Fruit fly (Drosophila melanogaster) whole organism, embryonic: ENCODE results near the gene CG8236.
A peak's percentile ranks its signal among the peaks of the same experiment; 100 is the strongest.

Experiments used
- ATbp ChIP-seq: fragments of 200-800 bp; sonication (Bioruptor generic); optimal IDR thresholded peaks from 2 replicates; lab custom pipeline; 2017; ENCODE audit warnings: missing biosample characterization, mild to moderate bottlenecking, missing genetic modification characterization, missing genetic modification reagents
- B-H2 ChIP-seq: fragments of 200-800 bp; sonication (Bioruptor generic); optimal IDR thresholded peaks from 2 replicates; lab custom pipeline; 2018; ENCODE audit warnings: missing biosample characterization, mild to moderate bottlenecking, missing genetic modification characterization
- Bdp1 ChIP-seq: fragments of 200-800 bp; sonication (Bioruptor generic); optimal IDR thresholded peaks from 3 replicates; lab custom pipeline; 2016; ENCODE audit warnings: missing biosample characterization, missing genetic modification characterization
- BtbVII ChIP-seq: fragments of 200-800 bp; sonication (Bioruptor generic); optimal IDR thresholded peaks from 3 replicates; lab custom pipeline; 2017; ENCODE audit warnings: missing biosample characterization, mild to moderate bottlenecking, missing genetic modification characterization
- CG10209 ChIP-seq: fragments of 200-800 bp; sonication (Bioruptor generic); optimal IDR thresholded peaks from 3 replicates; lab custom pipeline; 2017; ENCODE audit warnings: missing biosample characterization, mild to moderate bottlenecking, missing genetic modification characterization, missing genetic modification reagents
- CG10267 ChIP-seq: fragments of 200-800 bp; sonication (Bioruptor generic); optimal IDR thresholded peaks from 2 replicates; lab custom pipeline; 2018; ENCODE audit warnings: missing biosample characterization, mild to moderate bottlenecking, missing genetic modification characterization, moderate library complexity
- CG12155 ChIP-seq: fragments of 200-800 bp; sonication (Bioruptor generic); optimal IDR thresholded peaks from 3 replicates; lab custom pipeline; 2016; ENCODE audit warnings: missing biosample characterization, missing genetic modification characterization
- CG12219 ChIP-seq: fragments of 200-800 bp; sonication (Bioruptor generic); optimal IDR thresholded peaks from 3 replicates; lab custom pipeline; 2018; ENCODE audit warnings: missing biosample characterization, mild to moderate bottlenecking, missing genetic modification characterization
- CG1233 ChIP-seq: fragments of 200-800 bp; sonication (Bioruptor generic); optimal IDR thresholded peaks from 4 replicates; lab custom pipeline; 2018; ENCODE audit warnings: missing biosample characterization, mild to moderate bottlenecking, missing genetic modification characterization
- CG15514 ChIP-seq: fragments of 200-800 bp; sonication (Bioruptor generic); optimal IDR thresholded peaks from 3 replicates; lab custom pipeline; 2017; ENCODE audit warnings: missing biosample characterization, missing genetic modification characterization, mild to moderate bottlenecking, moderate library complexity, missing genetic modification reagents
- CG17186 ChIP-seq: fragments of 200-800 bp; sonication (Bioruptor generic); optimal IDR thresholded peaks from 3 replicates; lab custom pipeline; 2017; ENCODE audit warnings: missing biosample characterization, missing genetic modification reagents, missing genetic modification characterization
- CG17612 ChIP-seq: fragments of 200-800 bp; sonication (Bioruptor generic); IDR thresholded peaks from 2 replicates; pipeline ENCODE4 v1.3.6; 2022; ENCODE audit warnings: missing biosample characterization, missing genetic modification characterization
- CG18599 ChIP-seq: fragments of 200-800 bp; sonication (Bioruptor generic); optimal IDR thresholded peaks from 3 replicates; lab custom pipeline; 2017; ENCODE audit warnings: missing biosample characterization, missing genetic modification characterization, mild to moderate bottlenecking, moderate library complexity, missing genetic modification reagents
- CG32532 ChIP-seq: fragments of 200-800 bp; sonication (Bioruptor generic); IDR thresholded peaks from 2 replicates; pipeline ENCODE4 v1.3.6; 2022; ENCODE audit warnings: missing biosample characterization, missing genetic modification characterization
- CG33557 ChIP-seq: fragments of 200-800 bp; sonication (Bioruptor generic); optimal IDR thresholded peaks from 2 replicates; lab custom pipeline; 2019; ENCODE audit warnings: missing biosample characterization, mild to moderate bottlenecking, missing genetic modification characterization, moderate library complexity
- CG34376 ChIP-seq: fragments of 200-800 bp; sonication (Bioruptor generic); optimal IDR thresholded peaks from 2 replicates; lab custom pipeline; 2018; ENCODE audit warnings: missing biosample characterization, mild to moderate bottlenecking, missing genetic modification characterization
- CG4730 ChIP-seq: fragments of 200-800 bp; sonication (Bioruptor generic); IDR thresholded peaks from 2 replicates; pipeline ENCODE4 v1.3.6; 2022; ENCODE audit warnings: missing biosample characterization, missing genetic modification characterization
- CG6683 ChIP-seq: fragments of 200-800 bp; sonication (Bioruptor generic); optimal IDR thresholded peaks from 2 replicates; lab custom pipeline; 2017; ENCODE audit warnings: missing biosample characterization, mild to moderate bottlenecking, missing genetic modification characterization, missing genetic modification reagents
- CG6765 ChIP-seq: fragments of 200-800 bp; sonication (Bioruptor generic); optimal IDR thresholded peaks from 3 replicates; lab custom pipeline; 2017; ENCODE audit warnings: missing biosample characterization, mild to moderate bottlenecking, missing genetic modification characterization
- CG8944 ChIP-seq: fragments of 200-800 bp; sonication (Bioruptor generic); optimal IDR thresholded peaks from 3 replicates; lab custom pipeline; 2016; ENCODE audit warnings: missing biosample characterization, missing genetic modification characterization
- CG9609 ChIP-seq: fragments of 200-800 bp; sonication (Bioruptor generic); optimal IDR thresholded peaks from 3 replicates; lab custom pipeline; 2016; ENCODE audit warnings: missing biosample characterization, missing genetic modification characterization
- Chrac-16 ChIP-seq: fragments of 200-800 bp; sonication (Bioruptor generic); optimal IDR thresholded peaks from 3 replicates; lab custom pipeline; 2016; ENCODE audit warnings: missing biosample characterization, missing genetic modification characterization
- Deaf1 ChIP-seq: fragments of 200-800 bp; optimal IDR thresholded peaks from 3 replicates; lab custom pipeline; 2019; ENCODE audit warnings: missing biosample characterization, mild to moderate bottlenecking, missing genetic modification characterization, moderate library complexity
- Dp ChIP-seq: fragments of 200-800 bp; sonication (Bioruptor generic); optimal IDR thresholded peaks from 2 replicates; lab custom pipeline; 2018; ENCODE audit warnings: missing biosample characterization, mild to moderate bottlenecking, missing genetic modification characterization, moderate library complexity
- Hr3 ChIP-seq: fragments of 200-800 bp; sonication (Bioruptor generic); optimal IDR thresholded peaks from 3 replicates; lab custom pipeline; 2016; ENCODE audit warnings: missing biosample characterization, missing genetic modification characterization
- Lhr ChIP-seq: fragments of 200-800 bp; sonication (Bioruptor generic); optimal IDR thresholded peaks from 3 replicates; lab custom pipeline; 2017; ENCODE audit warnings: mild to moderate bottlenecking, missing biosample characterization, missing genetic modification reagents, missing genetic modification characterization
- MTF-1 ChIP-seq: fragments of 200-800 bp; sonication (Bioruptor generic); optimal IDR thresholded peaks from 2 replicates; lab custom pipeline; 2018; ENCODE audit warnings: missing biosample characterization, mild to moderate bottlenecking, missing genetic modification characterization, borderline replicate concordance
- NC2β ChIP-seq: fragments of 200-800 bp; sonication (Bioruptor generic); optimal IDR thresholded peaks from 2 replicates; lab custom pipeline; 2016; ENCODE audit warnings: missing biosample characterization, missing genetic modification characterization
- Opbp ChIP-seq: fragments of 200-800 bp; sonication (Bioruptor generic); IDR thresholded peaks from 3 replicates; pipeline ENCODE4 v1.3.6; 2022; ENCODE audit warnings: missing biosample characterization, missing genetic modification characterization; ENCODE audit not compliant: partially characterized antibody
- Side ChIP-seq: fragments of 200-800 bp; sonication (Bioruptor generic); optimal IDR thresholded peaks from 2 replicates; lab custom pipeline; 2016; ENCODE audit warnings: missing biosample characterization, missing genetic modification characterization
- Usf ChIP-seq: fragments of 200-800 bp; sonication (Bioruptor generic); optimal IDR thresholded peaks from 2 replicates; lab custom pipeline; 2017; ENCODE audit warnings: missing genotype, missing biosample characterization, missing genetic modification characterization
- da ChIP-seq: fragments of 200-800 bp; sonication (Bioruptor generic); optimal IDR thresholded peaks from 2 replicates; lab custom pipeline; 2016; ENCODE audit warnings: missing biosample characterization, missing genetic modification characterization
- dati ChIP-seq: fragments of 200-800 bp; sonication (Bioruptor generic); IDR thresholded peaks from 2 replicates; pipeline ENCODE4 v1.3.6; 2022; ENCODE audit warnings: missing biosample characterization, missing genetic modification characterization
- fd102C ChIP-seq: fragments of 200-800 bp; sonication (Bioruptor generic); optimal IDR thresholded peaks from 2 replicates; lab custom pipeline; 2018; ENCODE audit warnings: missing biosample characterization, mild to moderate bottlenecking, missing genetic modification characterization, moderate library complexity
- fd3F ChIP-seq: fragments of 200-800 bp; sonication (Bioruptor generic); optimal IDR thresholded peaks from 2 replicates; lab custom pipeline; 2018; ENCODE audit warnings: missing biosample characterization, mild to moderate bottlenecking, missing genetic modification characterization, moderate library complexity
- gfzf ChIP-seq: fragments of 200-800 bp; sonication (Bioruptor generic); optimal IDR thresholded peaks from 2 replicates; lab custom pipeline; 2016; ENCODE audit warnings: missing biosample characterization, mild to moderate bottlenecking, missing genetic modification characterization, moderate library complexity
- kni ChIP-seq: fragments of 200-800 bp; sonication (Bioruptor generic); optimal IDR thresholded peaks from 3 replicates; lab custom pipeline; 2017; ENCODE audit warnings: mild to moderate bottlenecking, missing biosample characterization, missing genetic modification reagents, missing genetic modification characterization
- lilli ChIP-seq: fragments of 200-800 bp; sonication (Bioruptor generic); optimal IDR thresholded peaks from 3 replicates; lab custom pipeline; 2016; ENCODE audit warnings: missing biosample characterization, missing genetic modification characterization
- maf-S ChIP-seq: fragments of 200-800 bp; sonication (Bioruptor generic); optimal IDR thresholded peaks from 2 replicates; lab custom pipeline; 2016; ENCODE audit warnings: missing biosample characterization, missing genetic modification characterization
- mld ChIP-seq: fragments of 200-800 bp; sonication (Bioruptor generic); IDR thresholded peaks from 3 replicates; pipeline ENCODE4 v1.3.6; 2022; ENCODE audit warnings: missing biosample characterization, missing genetic modification characterization; ENCODE audit not compliant: partially characterized antibody
- nerfin-2 ChIP-seq: fragments of 200-800 bp; sonication (Bioruptor generic); IDR thresholded peaks from 2 replicates; pipeline ENCODE4 v1.3.6; 2022; ENCODE audit warnings: missing biosample characterization, missing genetic modification characterization; ENCODE audit not compliant: partially characterized antibody
- psq ChIP-seq: fragments of 200-800 bp; sonication (Bioruptor generic); optimal IDR thresholded peaks from 2 replicates; lab custom pipeline; 2017; ENCODE audit warnings: missing biosample characterization, missing genetic modification characterization
- sd ChIP-seq: fragments of 200-800 bp; sonication (Bioruptor generic); optimal IDR thresholded peaks from 3 replicates; lab custom pipeline; 2018; ENCODE audit warnings: missing biosample characterization, mild to moderate bottlenecking, missing genetic modification characterization, moderate library complexity
- sens ChIP-seq: fragments of 200-800 bp; sonication (Bioruptor generic); peaks from one replicate; lab custom pipeline; 2016; ENCODE audit warnings: missing biosample characterization, missing genetic modification characterization
- sqz ChIP-seq: fragments of 200-800 bp; sonication (Bioruptor generic); optimal IDR thresholded peaks from 3 replicates; lab custom pipeline; 2018; ENCODE audit warnings: missing biosample characterization, mild to moderate bottlenecking, missing genetic modification characterization
- stc ChIP-seq: fragments of 200-800 bp; sonication (Bioruptor generic); IDR thresholded peaks from 2 replicates; pipeline ENCODE4 v1.3.6; 2022; ENCODE audit warnings: missing biosample characterization, missing genetic modification characterization
- vnd ChIP-seq: fragments of 200-800 bp; sonication (Bioruptor generic); IDR thresholded peaks from 3 replicates; pipeline ENCODE4 v1.3.6; 2022; ENCODE audit warnings: missing biosample characterization, missing genetic modification characterization; ENCODE audit not compliant: partially characterized antibody
- wor ChIP-seq: fragments of 200-800 bp; sonication (Bioruptor generic); IDR thresholded peaks from 2 replicates; pipeline ENCODE4 v1.3.6; 2022; ENCODE audit warnings: missing biosample characterization, missing genetic modification characterization
- zen ChIP-seq: fragments of 200-800 bp; sonication (Bioruptor generic); optimal IDR thresholded peaks from 3 replicates; lab custom pipeline; 2018; ENCODE audit warnings: missing biosample characterization, mild to moderate bottlenecking, missing genetic modification characterization, moderate library complexity

The CG8236 gene

DNA sequence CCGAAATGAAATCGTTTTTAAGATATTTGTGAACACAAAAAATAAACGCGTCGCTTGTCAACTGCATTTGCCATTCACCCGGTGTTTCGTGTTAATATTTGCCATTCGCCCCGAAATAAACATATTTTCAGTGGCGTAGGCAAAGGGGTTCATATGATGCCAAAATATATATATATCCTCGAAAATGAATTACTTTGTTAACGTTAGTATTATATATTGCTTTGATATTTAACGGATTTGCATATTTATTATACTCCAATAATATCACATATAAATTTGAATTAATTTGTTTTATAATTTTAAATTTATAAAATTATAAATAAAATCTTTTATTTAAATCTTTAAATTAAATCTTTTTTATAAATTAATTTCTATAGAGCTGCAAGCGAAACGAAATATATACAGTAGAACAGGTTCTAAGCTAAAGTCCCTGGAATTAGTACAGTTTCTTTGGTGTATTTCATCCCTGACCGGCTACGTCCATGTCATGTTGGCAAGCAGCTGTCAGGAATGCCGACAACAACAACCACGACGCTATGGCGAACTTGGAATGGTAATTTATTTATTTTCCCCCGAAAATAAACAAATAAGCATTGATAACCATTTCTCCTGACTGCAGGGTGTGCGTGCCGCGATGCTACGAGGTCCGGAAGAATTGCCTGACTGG lies 37.5 kb upstream of the CG8236 start, which contains the start of the genes M1BP and CG8202 (continued):
- TF ChIP-seq Side (GFP tag; lab: Kevin White, UChicago): peak; percentile 32
- peak; percentile 93 for TF ChIP-seq sd (tag; lab: Kevin White, UChicago)
- TF ChIP-seq CG18599 (GFP tag; lab: Kevin White, UChicago): peak; percentile 91
- peak; percentile 56 for TF ChIP-seq CG15514 (GFP tag; lab: Kevin White, UChicago)
- TF ChIP-seq BtbVII (GFP tag; lab: Kevin White, UChicago): peak; percentile 91
- peak; percentile 91 for TF ChIP-seq CG10267 (tag; lab: Kevin White, UChicago)
- peak; percentile 93 for TF ChIP-seq B-H2
- peak; percentile 38 for TF ChIP-seq CG9609 (GFP tag; lab: Kevin White, UChicago)
- peak; percentile 83 for TF ChIP-seq zen
- peak; percentile 39 for TF ChIP-seq CG8944 (GFP tag; lab: Kevin White, UChicago)
- TF ChIP-seq Dp (GFP tag; lab: Kevin White, UChicago): peak; percentile 2
- TF ChIP-seq psq (GFP tag; lab: Kevin White, UChicago): peak; percentile 67
- no peak for TF ChIP-seq mld (GFP tag; lab: Robert Waterston, UW)
- TF ChIP-seq CG6683 (GFP tag; lab: Kevin White, UChicago): peak; percentile 86
- no peak for TF ChIP-seq CG17612 (GFP tag; lab: Robert Waterston, UW)
- peak; percentile 87 for TF ChIP-seq Usf
- TF ChIP-seq Chrac-16: peak; percentile 86
- TF ChIP-seq nerfin-2: no peak
- peak; percentile 87 for TF ChIP-seq CG6765 (GFP tag; lab: Kevin White, UChicago)
- no peak for TF ChIP-seq kni (GFP tag; lab: Kevin White, UChicago)
- TF ChIP-seq Deaf1: no peak
- peak; percentile 71 for TF ChIP-seq CG4730 (GFP tag; lab: Robert Waterston, UW)
- no peak for TF ChIP-seq gfzf (GFP tag; lab: Kevin White, UChicago)
- no peak for TF ChIP-seq da
- no peak for TF ChIP-seq maf-S
- TF ChIP-seq Opbp (GFP tag; lab: Robert Waterston, UW): no peak
- TF ChIP-seq CG12219 (GFP tag; lab: Kevin White, UChicago): peak; percentile 53
- no peak for TF ChIP-seq fd102C
- peak; percentile 18 for TF ChIP-seq Lhr
- peak; percentile 96 for TF ChIP-seq CG1233
- peak; percentile 13 for TF ChIP-seq NC2β
- peak; percentile 81 for TF ChIP-seq lilli (GFP tag; lab: Kevin White, UChicago)
- TF ChIP-seq ATbp (GFP tag; lab: Kevin White, UChicago): peak; percentile 67
- peak; percentile 94 for TF ChIP-seq Hr3 (GFP tag; lab: Kevin White, UChicago)
- no peak for TF ChIP-seq CG17186 (GFP tag; lab: Kevin White, UChicago)
- peak; percentile 56 for TF ChIP-seq wor (GFP tag; lab: Robert Waterston, UW)
- TF ChIP-seq dati: 0 out of 2 replicates have a peak, but pooled peaks have one; percentile 40
- 0 out of 2 replicates have a peak, but pooled peaks have one; percentile 39 for TF ChIP-seq stc (GFP tag; lab: Robert Waterston, UW)
- TF ChIP-seq CG34376: peak; percentile 47
- no peak for TF ChIP-seq vnd
- TF ChIP-seq CG32532 (GFP tag; lab: Robert Waterston, UW): peak; percentile 85
- TF ChIP-seq Bdp1 (GFP tag; lab: Kevin White, UChicago): no peak
- peak; percentile 78 for TF ChIP-seq CG12155
- TF ChIP-seq MTF-1: peak; percentile 37
- TF ChIP-seq sqz (GFP tag; lab: Kevin White, UChicago): no peak
- peak; percentile 94 for TF ChIP-seq CG33557 (GFP tag; lab: Kevin White, UChicago)
- TF ChIP-seq sens (GFP tag; lab: Kevin White, UChicago): peak; percentile 88
- peak; percentile 90 for TF ChIP-seq CG10209 (GFP tag; lab: Kevin White, UChicago)
- TF ChIP-seq fd3F (GFP tag; lab: Kevin White, UChicago): peak; percentile 83
